Fruit fly (Drosophila melanogaster): ENCODE measurements around the gene Bruce.

Gene Bruce

DNA sequence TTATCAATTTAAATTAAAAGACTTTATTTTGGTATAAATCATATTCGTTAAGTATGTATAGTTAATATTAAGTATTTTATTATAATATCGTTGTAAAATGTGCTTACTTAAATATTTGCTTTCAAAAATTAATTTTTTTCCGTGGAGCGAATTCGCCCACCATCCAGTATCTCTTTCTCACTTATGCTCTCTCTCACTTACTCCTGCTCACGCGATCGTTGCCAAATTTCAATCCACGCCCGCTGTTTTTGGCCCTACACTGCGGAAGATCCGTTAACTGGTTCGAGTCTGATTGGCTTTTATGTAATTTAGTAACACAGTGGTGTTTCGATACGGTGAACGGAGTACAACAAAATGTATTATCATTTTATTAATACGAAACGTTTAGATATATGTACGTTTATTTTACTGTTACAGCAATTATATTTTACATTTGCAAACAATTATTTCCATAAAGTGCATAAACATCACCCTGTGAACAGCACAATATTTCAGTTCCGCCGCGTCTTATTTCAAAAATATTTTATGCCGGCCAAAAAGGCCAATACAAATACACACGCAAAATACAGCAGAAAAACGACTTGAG is 65.5 kb downstream of the Bruce start:
- TF ChIP-seq net (GFP tag; optimal IDR thresholded peaks at IDR 0.05) (peak; percentile 62), Gug (GFP tag; IDR thresholded peaks at IDR 0.05) (peak; percentile 47), Ets21C (GFP tag; optimal IDR thresholded peaks at IDR 0.05) (peak; percentile 43), fd59A (GFP tag; optimal IDR thresholded peaks at IDR 0.05) (peak; percentile 20), CG3032 (tag; optimal IDR thresholded peaks at IDR 0.05) (no peak), Sox14 (GFP tag; optimal IDR thresholded peaks at IDR 0.05) (peak; percentile 57), CG10631 (GFP tag; optimal IDR thresholded peaks at IDR 0.05) (peak; percentile 69), pdm3 (GFP tag; optimal IDR thresholded peaks at IDR 0.05) (peak; percentile 52), CG6276 (GFP tag; optimal IDR thresholded peaks at IDR 0.05) (peak; percentile 46), fkh (GFP tag; optimal IDR thresholded peaks at IDR 0.05) (no peak), CG15336 (GFP tag; IDR thresholded peaks at IDR 0.05) (peak; percentile 84), CG31627 (GFP tag; optimal IDR thresholded peaks at IDR 0.05) (peak; percentile 76), topi (GFP tag; optimal IDR thresholded peaks at IDR 0.05) (peak; percentile 78), Blimp-1 (GFP tag; optimal IDR thresholded peaks at IDR 0.05) (no peak), CG3919 (GFP tag; optimal IDR thresholded peaks at IDR 0.05) (peak; percentile 68), CG7368 (GFP tag; optimal IDR thresholded peaks at IDR 0.05) (peak; percentile 44), CG6792 (GFP tag; optimal IDR thresholded peaks at IDR 0.05) (peak; percentile 65), Eip75B (GFP tag; optimal IDR thresholded peaks at IDR 0.05) (peak; percentile 59), Eip78C (GFP tag) (peak; percentile 90), Hr39 (GFP tag; optimal IDR thresholded peaks at IDR 0.05) (peak; percentile 78), CG8319 (GFP tag; optimal IDR thresholded peaks at IDR 0.05) (peak; percentile 51), OdsH (GFP tag; optimal IDR thresholded peaks at IDR 0.05) (peak; percentile 56), CG11902 (GFP tag; optimal IDR thresholded peaks at IDR 0.05) (peak; percentile 56), CG6163 (GFP tag; IDR thresholded peaks at IDR 0.05) (peak; percentile 18; the same call in 2 of the 3 replicates), CG6854 (GFP tag; optimal IDR thresholded peaks at IDR 0.05) (peak; percentile 51), dac (GFP tag; optimal IDR thresholded peaks at IDR 0.05) (no peak), CG8632 (GFP tag; optimal IDR thresholded peaks at IDR 0.05) (peak; percentile 64), CG1621 (tag; optimal IDR thresholded peaks at IDR 0.05) (peak; percentile 15), acj6 (GFP tag; optimal IDR thresholded peaks at IDR 0.05) (peak; percentile 76), lz (GFP tag; optimal IDR thresholded peaks at IDR 0.05) (peak; percentile 80), CG9139 (GFP tag; optimal IDR thresholded peaks at IDR 0.05) (no peak), CG11294 (GFP tag; IDR thresholded peaks at IDR 0.05) (0 out of 2 replicates have a peak, but pooled peaks have one; percentile 15), Sox15 (GFP tag; optimal IDR thresholded peaks at IDR 0.05) (peak; percentile 19), dsx (GFP tag; optimal IDR thresholded peaks at IDR 0.05; ENCODE audit: poor library complexity, severe bottlenecking) (peak; percentile 4), vri (GFP tag; optimal IDR thresholded peaks at IDR 0.05) (peak; percentile 58), Lpt (GFP tag; optimal IDR thresholded peaks at IDR 0.05) (peak; percentile 48), Ets96B (tag; optimal IDR thresholded peaks at IDR 0.05) (no peak), Smox (GFP tag; optimal IDR thresholded peaks at IDR 0.05) (peak; percentile 72), achi (GFP tag; optimal IDR thresholded peaks at IDR 0.05) (peak; percentile 71), CG32006 (GFP tag; optimal IDR thresholded peaks at IDR 0.05) (peak; percentile 65), Sox102F (GFP tag; optimal IDR thresholded peaks at IDR 0.05) (peak; percentile 74), CG10669 (GFP tag; optimal IDR thresholded peaks at IDR 0.05) (peak; percentile 3), CG16779 (tag; optimal IDR thresholded peaks at IDR 0.05) (no peak), esn (GFP tag; optimal IDR thresholded peaks at IDR 0.05) (peak; percentile 80), eg (GFP tag; IDR thresholded peaks at IDR 0.05) (peak; percentile 78), cyc (GFP tag; optimal IDR thresholded peaks at IDR 0.05) (peak; percentile 70), Eip93F (GFP tag; optimal IDR thresholded peaks at IDR 0.05) (peak; percentile 46), svp (GFP tag) (peak; percentile 90), salr (GFP tag; optimal IDR thresholded peaks at IDR 0.05) (peak in 1 of 2 experiments; percentile 24), CG34406 (GFP tag; optimal IDR thresholded peaks at IDR 0.05) (peak; percentile 86), CG4318 (GFP tag; optimal IDR thresholded peaks at IDR 0.05) (peak; percentile 9), Hr4 (GFP tag; optimal IDR thresholded peaks at IDR 0.05) (peak; percentile 22)

Measured in whole organism, prepupa.